Fruit fly (Drosophila melanogaster) whole organism, embryonic: Measurements from ENCODE around the gene Nepl21.
A peak's percentile ranks its signal among the peaks of the same experiment; 100 is the strongest.

ENCODE experiments used
- Asciz ChIP-seq: fragments of 200-800 bp; sonication (Bioruptor generic); optimal IDR thresholded peaks from 2 replicates; lab custom pipeline; 2017; ENCODE audit warnings: missing biosample characterization, mild to moderate bottlenecking, missing genetic modification characterization, missing genetic modification reagents
- Bgb ChIP-seq: fragments of 200-800 bp; sonication (Bioruptor generic); IDR thresholded peaks from 2 replicates; pipeline ENCODE4 v1.3.6; 2022; ENCODE audit warnings: missing biosample characterization, missing genetic modification characterization; ENCODE audit not compliant: partially characterized antibody
- CG10209 ChIP-seq: fragments of 200-800 bp; sonication (Bioruptor generic); optimal IDR thresholded peaks from 3 replicates; lab custom pipeline; 2017; ENCODE audit warnings: missing biosample characterization, mild to moderate bottlenecking, missing genetic modification characterization, missing genetic modification reagents
- CG10366 ChIP-seq: fragments of 200-800 bp; sonication (Bioruptor generic); IDR thresholded peaks from 2 replicates; pipeline ENCODE4 v1.3.6; 2022; ENCODE audit warnings: missing biosample characterization, missing genetic modification characterization
- CG10431 ChIP-seq: fragments of 200-800 bp; sonication (Bioruptor generic); optimal IDR thresholded peaks from 3 replicates; lab custom pipeline; 2018; ENCODE audit warnings: missing biosample characterization, mild to moderate bottlenecking, missing genetic modification characterization
- CG11695 ChIP-seq: fragments of 200-800 bp; sonication (Bioruptor generic); IDR thresholded peaks from 3 replicates; pipeline ENCODE4 v1.3.6; 2022; ENCODE audit warnings: missing biosample characterization, missing genetic modification characterization
- CG2120 ChIP-seq: fragments of 200-800 bp; sonication (Bioruptor generic); optimal IDR thresholded peaks from 3 replicates; lab custom pipeline; 2016; ENCODE audit warnings: missing biosample characterization, missing genetic modification characterization
- CG30020 ChIP-seq: fragments of 200-800 bp; optimal IDR thresholded peaks from 2 replicates; lab custom pipeline; 2019; ENCODE audit warnings: missing biosample characterization, mild to moderate bottlenecking, missing genetic modification characterization, moderate library complexity
- CG32532 ChIP-seq: fragments of 200-800 bp; sonication (Bioruptor generic); IDR thresholded peaks from 2 replicates; pipeline ENCODE4 v1.3.6; 2022; ENCODE audit warnings: missing biosample characterization, missing genetic modification characterization
- CG33213 ChIP-seq: fragments of 200-800 bp; sonication (Bioruptor generic); optimal IDR thresholded peaks from 3 replicates; lab custom pipeline; 2016; ENCODE audit warnings: missing biosample characterization, missing genetic modification characterization
- CG3847 ChIP-seq: fragments of 200-800 bp; sonication (Bioruptor generic); IDR thresholded peaks from 2 replicates; pipeline ENCODE4 v1.3.6; 2022; ENCODE audit warnings: missing biosample characterization, missing genetic modification characterization
- CG4360 ChIP-seq: fragments of 200-800 bp; sonication (Bioruptor generic); IDR thresholded peaks from 2 replicates; pipeline ENCODE4 v1.3.6; 2022; ENCODE audit warnings: missing biosample characterization, missing genetic modification characterization
- CG5180 ChIP-seq: fragments of 200-800 bp; sonication (Bioruptor generic); optimal IDR thresholded peaks from 3 replicates; lab custom pipeline; 2017; ENCODE audit warnings: missing biosample characterization, missing genetic modification characterization, mild to moderate bottlenecking, moderate library complexity, missing genetic modification reagents
- CG5953 ChIP-seq: fragments of 200-800 bp; sonication (Bioruptor generic); IDR thresholded peaks from 2 replicates; pipeline ENCODE4 v1.3.6; 2022; ENCODE audit warnings: missing biosample characterization, missing genetic modification characterization
- CG6175 ChIP-seq: fragments of 200-800 bp; sonication (Bioruptor generic); IDR thresholded peaks from 3 replicates; pipeline ENCODE4 v1.3.6; 2022; ENCODE audit warnings: missing biosample characterization, missing genetic modification characterization
- CG6272 ChIP-seq: fragments of 200-800 bp; sonication (Bioruptor generic); IDR thresholded peaks from 2 replicates; pipeline ENCODE4 v1.3.6; 2022; ENCODE audit warnings: missing biosample characterization, missing genetic modification characterization
- CG6689 ChIP-seq: fragments of 200-800 bp; sonication (Bioruptor generic); IDR thresholded peaks from 2 replicates; pipeline ENCODE4 v1.3.6; 2022; ENCODE audit warnings: missing biosample characterization, missing genetic modification characterization
- CG7987 ChIP-seq: fragments of 200-800 bp; sonication (Bioruptor generic); optimal IDR thresholded peaks from 2 replicates; lab custom pipeline; 2018; ENCODE audit warnings: missing biosample characterization, mild to moderate bottlenecking, missing genetic modification characterization, moderate library complexity
- CG8290 ChIP-seq, 3 experiments: fragments of 200-800 bp; sonication (Bioruptor generic); optimal IDR thresholded peaks; 2 replicates each; lab custom pipeline; 2016 to 2019; ENCODE audit warnings: missing biosample characterization in 3 of 3, missing genetic modification characterization in 3 of 3, mild to moderate bottlenecking in 2 of 3, moderate library complexity in 1 of 3
- CG8478 ChIP-seq: fragments of >200 bp; optimal IDR thresholded peaks from 2 replicates; lab custom pipeline; 2018
- CG8765 ChIP-seq: fragments of 200-800 bp; sonication (Bioruptor generic); IDR thresholded peaks from 2 replicates; pipeline ENCODE4 v1.3.6; 2022; ENCODE audit warnings: missing biosample characterization, missing genetic modification characterization
- CG9797 ChIP-seq: fragments of 200-800 bp; sonication (Bioruptor generic); optimal IDR thresholded peaks from 3 replicates; lab custom pipeline; 2018; ENCODE audit warnings: missing biosample characterization, mild to moderate bottlenecking, missing genetic modification characterization
- Chrac-16 ChIP-seq: fragments of 200-800 bp; sonication (Bioruptor generic); optimal IDR thresholded peaks from 3 replicates; lab custom pipeline; 2016; ENCODE audit warnings: missing biosample characterization, missing genetic modification characterization
- CkIIα-i1 ChIP-seq: fragments of 200-800 bp; sonication (Bioruptor generic); IDR thresholded peaks from 2 replicates; pipeline ENCODE4 v1.3.6; 2022; ENCODE audit warnings: missing biosample characterization, missing genetic modification characterization
- CoRest ChIP-seq: fragments of 200-800 bp; sonication (Bioruptor generic); optimal IDR thresholded peaks from 3 replicates; lab custom pipeline; 2018; ENCODE audit warnings: missing biosample characterization, mild to moderate bottlenecking, missing genetic modification characterization, moderate library complexity
- D19A ChIP-seq: fragments of 200-800 bp; optimal IDR thresholded peaks from 3 replicates; lab custom pipeline; 2019; ENCODE audit warnings: missing biosample characterization, mild to moderate bottlenecking, missing genetic modification characterization, moderate library complexity
- Deaf1 ChIP-seq: fragments of 200-800 bp; optimal IDR thresholded peaks from 3 replicates; lab custom pipeline; 2019; ENCODE audit warnings: missing biosample characterization, mild to moderate bottlenecking, missing genetic modification characterization, moderate library complexity
- Drgx ChIP-seq: fragments of 200-800 bp; sonication (Bioruptor generic); IDR thresholded peaks from 2 replicates; pipeline ENCODE4 v1.3.6; 2022; ENCODE audit warnings: missing biosample characterization, missing genetic modification characterization
- E2f2 ChIP-seq: fragments of 200-800 bp; sonication (Bioruptor generic); IDR thresholded peaks from 2 replicates; pipeline ENCODE4 v1.3.6; 2022; ENCODE audit warnings: missing biosample characterization, missing genetic modification characterization
- ERR ChIP-seq: fragments of 200-800 bp; sonication (Bioruptor generic); optimal IDR thresholded peaks from 2 replicates; lab custom pipeline; 2016; ENCODE audit warnings: missing biosample characterization, missing genetic modification characterization
- Ets97D ChIP-seq: fragments of 200-800 bp; sonication (Bioruptor generic); optimal IDR thresholded peaks from 3 replicates; lab custom pipeline; 2016; ENCODE audit warnings: missing biosample characterization, missing genetic modification characterization
- Fer1 ChIP-seq: fragments of 200-800 bp; sonication (Bioruptor generic); optimal IDR thresholded peaks from 2 replicates; lab custom pipeline; 2017; ENCODE audit warnings: missing biosample characterization, mild to moderate bottlenecking, missing genetic modification characterization
- Fer2 ChIP-seq: fragments of 200-800 bp; sonication (Bioruptor generic); optimal IDR thresholded peaks from 2 replicates; lab custom pipeline; 2018; ENCODE audit warnings: missing biosample characterization, mild to moderate bottlenecking, missing genetic modification characterization, moderate library complexity
- Hsf ChIP-seq: fragments of 200-800 bp; sonication (Bioruptor generic); optimal IDR thresholded peaks from 3 replicates; lab custom pipeline; 2016; ENCODE audit warnings: missing biosample characterization, missing genetic modification characterization
- Lpt ChIP-seq: fragments of >200 bp; optimal IDR thresholded peaks from 2 replicates; lab custom pipeline; 2018; ENCODE audit warnings: missing biosample characterization, missing genetic modification characterization
- Meics ChIP-seq: fragments of 200-800 bp; sonication (Bioruptor generic); optimal IDR thresholded peaks from 2 replicates; lab custom pipeline; 2017; ENCODE audit warnings: missing biosample characterization, mild to moderate bottlenecking, missing genetic modification characterization
- Sin3A ChIP-seq: fragments of >200 bp; optimal IDR thresholded peaks from 2 replicates; lab custom pipeline; 2018
- ara ChIP-seq: fragments of 200-800 bp; sonication (Bioruptor generic); IDR thresholded peaks from 2 replicates; pipeline ENCODE4 v1.3.6; 2022; ENCODE audit warnings: missing biosample characterization, missing genetic modification characterization
- bcd ChIP-seq: fragments of 200-800 bp; sonication (Bioruptor generic); optimal IDR thresholded peaks from 2 replicates; lab custom pipeline; 2017; ENCODE audit warnings: missing biosample characterization, mild to moderate bottlenecking, missing genetic modification characterization
- chm ChIP-seq: fragments of 200-800 bp; sonication (Bioruptor generic); IDR thresholded peaks from 2 replicates; pipeline ENCODE4 v1.3.6; 2022; ENCODE audit warnings: missing biosample characterization, missing genetic modification characterization
- croc ChIP-seq: fragments of 200-800 bp; sonication (Bioruptor generic); conservative IDR thresholded peaks from 3 replicates; pipeline ENCODE4 v1.3.6; 2022; ENCODE audit warnings: missing biosample characterization, missing genetic modification characterization
- gcm ChIP-seq: fragments of 200-800 bp; sonication (Bioruptor generic); optimal IDR thresholded peaks from 2 replicates; lab custom pipeline; 2019; ENCODE audit warnings: missing biosample characterization, mild to moderate bottlenecking, missing genetic modification characterization, moderate library complexity
- gsb ChIP-seq: fragments of 200-800 bp; sonication (Bioruptor generic); IDR thresholded peaks from 2 replicates; pipeline ENCODE4 v1.3.6; 2022; ENCODE audit warnings: missing biosample characterization, missing genetic modification characterization
- her ChIP-seq: fragments of 200-800 bp; sonication (Bioruptor generic); optimal IDR thresholded peaks from 2 replicates; lab custom pipeline; 2016; ENCODE audit warnings: missing biosample characterization, missing genetic modification characterization
- nau ChIP-seq: fragments of 200-800 bp; sonication (Bioruptor generic); optimal IDR thresholded peaks from 3 replicates; lab custom pipeline; 2017; ENCODE audit warnings: missing biosample characterization, mild to moderate bottlenecking, missing genetic modification characterization, missing genetic modification reagents
- unc-4 ChIP-seq: fragments of 200-800 bp; sonication (Bioruptor generic); IDR thresholded peaks from 2 replicates; pipeline ENCODE4 v1.3.6; 2022; ENCODE audit warnings: missing biosample characterization, missing genetic modification characterization; ENCODE audit not compliant: partially characterized antibody
- usp ChIP-seq: fragments of >200 bp; optimal IDR thresholded peaks from 2 replicates; lab custom pipeline; 2017; ENCODE audit warnings: missing biosample characterization, missing genetic modification characterization
- wek ChIP-seq: fragments of 200-800 bp; sonication (Bioruptor generic); optimal IDR thresholded peaks from 3 replicates; lab custom pipeline; 2018; ENCODE audit warnings: missing biosample characterization, mild to moderate bottlenecking, missing genetic modification characterization, moderate library complexity
- z ChIP-seq: fragments of 200-800 bp; sonication (Bioruptor generic); IDR thresholded peaks from 3 replicates; pipeline ENCODE4 v1.3.6; 2022; ENCODE audit warnings: missing biosample characterization, missing genetic modification characterization
- zen2 ChIP-seq: fragments of 200-800 bp; sonication (Bioruptor generic); IDR thresholded peaks from 3 replicates; pipeline ENCODE4 v1.3.6; 2022; ENCODE audit warnings: missing biosample characterization, missing genetic modification characterization; ENCODE audit not compliant: partially characterized antibody
- zfh1 ChIP-seq: fragments of 200-800 bp; sonication (Bioruptor generic); IDR thresholded peaks from 3 replicates; pipeline ENCODE4 v1.3.6; 2022; ENCODE audit warnings: missing biosample characterization, missing genetic modification characterization

Gene Nepl21

dm6 chr3R:28891513-28892097, 8.1 kb downstream of the Nepl21 start (continued):
- no peak for TF ChIP-seq CG11695
- peak; percentile 2 for TF ChIP-seq her (GFP tag; lab: Kevin White, UChicago)
- TF ChIP-seq CG6272 (GFP tag; lab: Robert Waterston, UW): no peak
- TF ChIP-seq CG10209 (GFP tag; lab: Kevin White, UChicago): no peak
- TF ChIP-seq usp (GFP tag; lab: Kevin White, UChicago): no peak
- no peak for TF ChIP-seq bcd (GFP tag; lab: Kevin White, UChicago)
- TF ChIP-seq gcm (GFP tag; lab: Kevin White, UChicago): no peak
- no peak for TF ChIP-seq CG10431
- TF ChIP-seq Drgx (GFP tag; lab: Robert Waterston, UW): no peak
- TF ChIP-seq D19A (tag; lab: Kevin White, UChicago): no peak
- no peak for TF ChIP-seq CG8290 (GFP tag; optimal IDR thresholded peaks at IDR 0.05; lab: Kevin White, UChicago)
- TF ChIP-seq CG8290 (tag; optimal IDR thresholded peaks at IDR 0.05; lab: Kevin White, UChicago): peak in 1 of 2 experiments; percentile 28
- no peak for TF ChIP-seq Sin3A
- TF ChIP-seq Fer2 (tag; lab: Kevin White, UChicago): no peak
- TF ChIP-seq Ets97D (GFP tag; lab: Kevin White, UChicago): no peak
- no peak for TF ChIP-seq CG8765
- TF ChIP-seq CG5180: peak; percentile 100
- no peak for TF ChIP-seq CkIIα-i1 (GFP tag; lab: Robert Waterston, UW)
- TF ChIP-seq ara (GFP tag; lab: Robert Waterston, UW): no peak
- TF ChIP-seq CG6175: peak; percentile 48; the same call in 1 of the 3 replicates
- no peak for TF ChIP-seq CG10366
- peak; percentile 27; the same call in 1 of the 2 replicates for TF ChIP-seq Bgb (GFP tag; lab: Robert Waterston, UW)
- TF ChIP-seq CG5953 (GFP tag; lab: Robert Waterston, UW): no peak
- no peak for TF ChIP-seq Lpt (GFP tag; lab: Kevin White, UChicago)
- TF ChIP-seq CoRest: no peak
- peak; percentile 24; the same call in 1 of the 3 replicates for TF ChIP-seq zfh1
- peak; percentile 8 for TF ChIP-seq ERR
- TF ChIP-seq CG9797 (GFP tag; lab: Kevin White, UChicago): no peak
- TF ChIP-seq Asciz (GFP tag; lab: Kevin White, UChicago): no peak
- peak; percentile 68 for TF ChIP-seq chm (GFP tag; lab: Robert Waterston, UW)
- TF ChIP-seq zen2 (GFP tag; lab: Robert Waterston, UW): 0 out of 3 replicates have a peak, but pooled peaks have one; percentile 46
- no peak for TF ChIP-seq CG33213 (GFP tag; lab: Kevin White, UChicago)
- no peak for TF ChIP-seq Meics (GFP tag; lab: Kevin White, UChicago)
- TF ChIP-seq CG30020: no peak
- no peak for TF ChIP-seq croc (GFP tag; lab: Robert Waterston, UW)
- TF ChIP-seq z (GFP tag; lab: Robert Waterston, UW): no peak
- no peak for TF ChIP-seq Hsf (GFP tag; lab: Kevin White, UChicago)
- no peak for TF ChIP-seq nau (GFP tag; lab: Kevin White, UChicago)
- TF ChIP-seq CG7987 (GFP tag; lab: Kevin White, UChicago): no peak
- 0 out of 2 replicates have a peak, but pooled peaks have one; percentile 24 for TF ChIP-seq unc-4
- peak; percentile 9 for TF ChIP-seq Fer1
- no peak for TF ChIP-seq CG3847 (GFP tag; lab: Robert Waterston, UW)
- TF ChIP-seq CG8478: no peak
- no peak for TF ChIP-seq Chrac-16 (GFP tag; lab: Kevin White, UChicago)
- TF ChIP-seq wek (GFP tag; lab: Kevin White, UChicago): no peak
- 0 out of 2 replicates have a peak, but pooled peaks have one; percentile 30 for TF ChIP-seq CG32532 (GFP tag; lab: Robert Waterston, UW)
- TF ChIP-seq gsb: no peak
- no peak for TF ChIP-seq CG6689 (GFP tag; lab: Robert Waterston, UW)
- TF ChIP-seq CG4360 (GFP tag; lab: Robert Waterston, UW): no peak
- TF ChIP-seq E2f2: no peak
- peak; percentile 80 for TF ChIP-seq Deaf1 (tag; lab: Kevin White, UChicago)
- TF ChIP-seq CG2120 (GFP tag; lab: Kevin White, UChicago): peak; percentile 9
